Fruit fly (Drosophila melanogaster): ENCODE data around the gene CG7632.

Gene CG7632

DNA sequence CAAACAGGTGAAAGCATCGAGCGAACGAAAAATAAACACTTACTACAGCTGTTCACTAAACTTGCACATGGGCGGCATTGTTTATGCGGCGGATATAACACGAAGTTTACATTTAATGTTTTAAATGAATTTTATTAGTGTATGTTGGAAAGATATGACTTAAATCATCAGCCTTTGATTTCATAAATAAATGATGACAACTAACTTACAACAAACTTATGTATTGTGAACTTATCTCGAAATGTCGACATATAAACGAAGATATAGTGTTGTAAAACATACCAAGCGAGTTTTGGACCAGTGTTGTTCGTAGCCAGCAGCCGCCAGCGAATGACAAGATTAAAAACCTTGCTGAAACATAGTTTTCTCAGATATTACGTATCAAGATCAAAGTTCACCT lies at the start of gene CG7632, which contains the start of gene CG11309 (continued):
- TF ChIP-seq dan (GFP tag; IDR thresholded peaks at IDR 0.05) = peak; percentile 40; the same call in 1 of the 2 replicates
- TF ChIP-seq CG12071 (GFP tag; optimal IDR thresholded peaks at IDR 0.05) = peak; percentile 100
- peak; percentile 98 for TF ChIP-seq ranshi (GFP tag; IDR thresholded peaks at IDR 0.05)
- TF ChIP-seq CG17802 (tag; optimal IDR thresholded peaks at IDR 0.05) = peak; percentile 93
- TF ChIP-seq MTF-1 (GFP tag; optimal IDR thresholded peaks at IDR 0.05; ENCODE audit: borderline replicate concordance) = peak; percentile 99
- peak; percentile 87 for TF ChIP-seq CG9215 (GFP tag; IDR thresholded peaks at IDR 0.05)
- no peak for TF ChIP-seq CG2129 (GFP tag; IDR thresholded peaks at IDR 0.05; ENCODE audit: partially characterized antibody)
- peak; percentile 99 for TF ChIP-seq gro (GFP tag; optimal IDR thresholded peaks at IDR 0.05)
- TF ChIP-seq pros (GFP tag; optimal IDR thresholded peaks at IDR 0.05) = peak; percentile 97
- peak; percentile 95 for TF ChIP-seq CG1024 (GFP tag; IDR thresholded peaks at IDR 0.05)
- peak; percentile 75; the same call in 2 of the 3 replicates for TF ChIP-seq jigr1 (GFP tag; IDR thresholded peaks at IDR 0.05)
- TF ChIP-seq CG7786 (GFP tag; optimal IDR thresholded peaks at IDR 0.05) = peak; percentile 98
- peak; percentile 100 for TF ChIP-seq Asciz (GFP tag; optimal IDR thresholded peaks at IDR 0.05)
- peak; percentile 97 for TF ChIP-seq disco-r (GFP tag; optimal IDR thresholded peaks at IDR 0.05)
- peak; percentile 83 for TF ChIP-seq Adf1 (GFP tag; IDR thresholded peaks at IDR 0.05)
- peak; percentile 99 for TF ChIP-seq Atf6 (GFP tag; IDR thresholded peaks at IDR 0.05)
- peak; percentile 100 for TF ChIP-seq CG13296 (GFP tag; optimal IDR thresholded peaks at IDR 0.05)
- peak; percentile 96 for TF ChIP-seq esg (GFP tag; conservative IDR thresholded peaks at IDR 0.05)
- TF ChIP-seq org-1 (GFP tag; optimal IDR thresholded peaks at IDR 0.05) = peak; percentile 99
- TF ChIP-seq gfzf (GFP tag; optimal IDR thresholded peaks at IDR 0.05) = peak; percentile 40
- TF ChIP-seq zen (tag; optimal IDR thresholded peaks at IDR 0.05) = peak; percentile 100
- TF ChIP-seq CG10147 (GFP tag; optimal IDR thresholded peaks at IDR 0.05) = peak; percentile 100
- TF ChIP-seq CG11560 (tag; IDR thresholded peaks at IDR 0.05) = peak; percentile 66
- TF ChIP-seq CG15696 (tag; optimal IDR thresholded peaks at IDR 0.05) = peak; percentile 99
- peak; percentile 98 for TF ChIP-seq CG14050 (GFP tag; IDR thresholded peaks at IDR 0.05)
- TF ChIP-seq knrl (GFP tag; IDR thresholded peaks at IDR 0.05; ENCODE audit: partially characterized antibody) = 0 out of 3 replicates have a peak, but pooled peaks have one; percentile 22
- TF ChIP-seq hkb (optimal IDR thresholded peaks at IDR 0.05) = peak; percentile 30
- TF ChIP-seq hkb (GFP tag; IDR thresholded peaks at IDR 0.05) = peak; percentile 100
- TF ChIP-seq CG13424 (tag; optimal IDR thresholded peaks at IDR 0.05) = peak; percentile 100
- peak; percentile 99 for TF ChIP-seq CG14710 (tag; optimal IDR thresholded peaks at IDR 0.05)
- peak; percentile 99 for TF ChIP-seq dmrt99B (tag; optimal IDR thresholded peaks at IDR 0.05)
- peak; percentile 99 for TF ChIP-seq run (tag; optimal IDR thresholded peaks at IDR 0.05)
- TF ChIP-seq ham (GFP tag; IDR thresholded peaks at IDR 0.05) = peak; percentile 86
- TF ChIP-seq prd (optimal IDR thresholded peaks at IDR 0.05) = no peak
- peak; percentile 97 for TF ChIP-seq prd (GFP tag; IDR thresholded peaks at IDR 0.05)
- peak; percentile 97 to 100 for TF ChIP-seq Hr51 (GFP tag; optimal IDR thresholded peaks at IDR 0.05)
- peak; percentile 25; the same call in 1 of the 2 replicates for TF ChIP-seq bbx (GFP tag; IDR thresholded peaks at IDR 0.05; ENCODE audit: partially characterized antibody)
- no peak for TF ChIP-seq mld (GFP tag; IDR thresholded peaks at IDR 0.05; ENCODE audit: partially characterized antibody)
- peak; percentile 99 for TF ChIP-seq CG17385 (GFP tag; optimal IDR thresholded peaks at IDR 0.05)
- TF ChIP-seq ems (GFP tag; optimal IDR thresholded peaks at IDR 0.05) = peak; percentile 99
- peak; percentile 97 for TF ChIP-seq ase (GFP tag; IDR thresholded peaks at IDR 0.05)
- TF ChIP-seq Doc3 (GFP tag; IDR thresholded peaks at IDR 0.05; ENCODE audit: partially characterized antibody) = no peak
- TF ChIP-seq CG5953 (GFP tag; IDR thresholded peaks at IDR 0.05) = peak; percentile 98
- peak; percentile 99 for TF ChIP-seq ara (GFP tag; IDR thresholded peaks at IDR 0.05)
- peak; percentile 93 for TF ChIP-seq CG18011 (GFP tag; optimal IDR thresholded peaks at IDR 0.05)
- peak; percentile 100 for TF ChIP-seq CG9727 (GFP tag; optimal IDR thresholded peaks at IDR 0.05)
- peak; percentile 97 for TF ChIP-seq ap (GFP tag; IDR thresholded peaks at IDR 0.05)
- TF ChIP-seq Optix (GFP tag; IDR thresholded peaks at IDR 0.05) = peak; percentile 89
- TF ChIP-seq slbo (GFP tag; IDR thresholded peaks at IDR 0.05) = peak; percentile 94
- peak; percentile 87 for TF ChIP-seq CG3995 (GFP tag; optimal IDR thresholded peaks at IDR 0.05)
- peak; percentile 99 for TF ChIP-seq lilli (GFP tag; optimal IDR thresholded peaks at IDR 0.05)
